Fruit fly (Drosophila melanogaster) whole organism, prepupa: ENCODE measurements around the gene Rab40.

Experiments
- Blimp-1 ChIP-seq: fragments of 200-800 bp; sonication (Bioruptor generic); optimal IDR thresholded peaks from 3 replicates; lab custom pipeline; 2017; ENCODE audit warnings: missing biosample characterization, missing genetic modification characterization, mild to moderate bottlenecking, moderate library complexity, missing genetic modification reagents
- CG10631 ChIP-seq: fragments of 200-800 bp; sonication (Bioruptor generic); optimal IDR thresholded peaks from 2 replicates; lab custom pipeline; 2016; ENCODE audit warnings: missing biosample characterization, missing genetic modification characterization
- CG10669 ChIP-seq: fragments of 200-800 bp; sonication (Bioruptor generic); optimal IDR thresholded peaks from 3 replicates; lab custom pipeline; 2018; ENCODE audit warnings: missing biosample characterization, mild to moderate bottlenecking, missing genetic modification characterization, moderate library complexity
- CG11762 ChIP-seq: fragments of 200-800 bp; sonication (Bioruptor generic); optimal IDR thresholded peaks from 3 replicates; lab custom pipeline; 2016; ENCODE audit warnings: missing biosample characterization, missing genetic modification characterization; ENCODE audit not compliant: insufficient read depth
- CG15336 ChIP-seq: fragments of 200-800 bp; sonication (Bioruptor generic); IDR thresholded peaks from 2 replicates; pipeline ENCODE4 v1.3.6; 2022; ENCODE audit warnings: missing biosample characterization, missing genetic modification characterization
- CG1621 ChIP-seq: fragments of 200-800 bp; sonication (Bioruptor generic); optimal IDR thresholded peaks from 3 replicates; lab custom pipeline; 2018; ENCODE audit warnings: missing biosample characterization, mild to moderate bottlenecking, missing genetic modification characterization
- CG16779 ChIP-seq: fragments of 200-800 bp; sonication (Bioruptor generic); optimal IDR thresholded peaks from 3 replicates; lab custom pipeline; 2017; ENCODE audit warnings: missing biosample characterization, mild to moderate bottlenecking, missing genetic modification characterization
- CG31627 ChIP-seq: fragments of 200-800 bp; sonication (Bioruptor generic); optimal IDR thresholded peaks from 3 replicates; lab custom pipeline; 2016; ENCODE audit warnings: missing biosample characterization, missing genetic modification characterization
- CG32006 ChIP-seq: fragments of 200-800 bp; sonication (Bioruptor generic); optimal IDR thresholded peaks from 3 replicates; lab custom pipeline; 2017; ENCODE audit warnings: missing biosample characterization, mild to moderate bottlenecking, missing genetic modification characterization
- CG3919 ChIP-seq: fragments of 200-800 bp; sonication (Bioruptor generic); optimal IDR thresholded peaks from 3 replicates; lab custom pipeline; 2016; ENCODE audit warnings: missing biosample characterization, missing genetic modification characterization
- CG4318 ChIP-seq: fragments of 200-800 bp; sonication (Bioruptor generic); optimal IDR thresholded peaks from 3 replicates; lab custom pipeline; 2017; ENCODE audit warnings: missing biosample characterization, mild to moderate bottlenecking, missing genetic modification characterization
- CG6163 ChIP-seq: fragments of 200-800 bp; sonication (Bioruptor generic); IDR thresholded peaks from 3 replicates; pipeline ENCODE4 v1.3.6; 2022; ENCODE audit warnings: missing biosample characterization, missing genetic modification characterization
- CG6276 ChIP-seq: fragments of 200-800 bp; sonication (Bioruptor generic); optimal IDR thresholded peaks from 2 replicates; lab custom pipeline; 2017; ENCODE audit warnings: missing biosample characterization, mild to moderate bottlenecking, missing genetic modification characterization
- CG6792 ChIP-seq: fragments of 200-800 bp; sonication (Bioruptor generic); optimal IDR thresholded peaks from 3 replicates; lab custom pipeline; 2016; ENCODE audit warnings: missing biosample characterization, missing genetic modification characterization
- CG6854 ChIP-seq: fragments of 200-800 bp; sonication (Bioruptor generic); optimal IDR thresholded peaks from 2 replicates; lab custom pipeline; 2017; ENCODE audit warnings: missing biosample characterization, mild to moderate bottlenecking, missing genetic modification characterization
- CG7368 ChIP-seq: fragments of 200-800 bp; sonication (Bioruptor generic); optimal IDR thresholded peaks from 3 replicates; lab custom pipeline; 2016; ENCODE audit warnings: missing biosample characterization, missing genetic modification characterization
- CG8119 ChIP-seq: fragments of 200-800 bp; sonication (Bioruptor generic); IDR thresholded peaks from 3 replicates; pipeline ENCODE4 v1.3.6; 2022; ENCODE audit warnings: missing biosample characterization, missing genetic modification characterization
- CG8319 ChIP-seq: fragments of 200-800 bp; sonication (Bioruptor generic); optimal IDR thresholded peaks from 3 replicates; lab custom pipeline; 2016; ENCODE audit warnings: missing biosample characterization, missing genetic modification characterization
- CG8632 ChIP-seq: fragments of 200-800 bp; sonication (Bioruptor generic); optimal IDR thresholded peaks from 3 replicates; lab custom pipeline; 2016; ENCODE audit warnings: missing biosample characterization, missing genetic modification characterization
- CG9139 ChIP-seq: fragments of 200-800 bp; sonication (Bioruptor generic); optimal IDR thresholded peaks from 3 replicates; lab custom pipeline; 2017; ENCODE audit warnings: missing biosample characterization, mild to moderate bottlenecking, missing genetic modification characterization
- Eip75B ChIP-seq: fragments of 200-800 bp; sonication (Bioruptor generic); optimal IDR thresholded peaks from 3 replicates; lab custom pipeline; 2016; ENCODE audit warnings: missing biosample characterization, missing genetic modification characterization
- Eip93F ChIP-seq: fragments of 200-800 bp; sonication (Bioruptor generic); optimal IDR thresholded peaks from 2 replicates; lab custom pipeline; 2016; ENCODE audit warnings: missing biosample characterization, mild to moderate bottlenecking, missing genetic modification characterization
- Ets21C ChIP-seq: fragments of 200-800 bp; sonication (Bioruptor generic); optimal IDR thresholded peaks from 3 replicates; lab custom pipeline; 2016; ENCODE audit warnings: missing biosample characterization, missing genetic modification characterization
- Ets96B ChIP-seq: fragments of 200-800 bp; optimal IDR thresholded peaks from 2 replicates; lab custom pipeline; 2019; ENCODE audit warnings: missing biosample characterization, mild to moderate bottlenecking, missing genetic modification characterization, moderate library complexity
- Hr38 ChIP-seq: sonication (Bioruptor generic); optimal IDR thresholded peaks from 2 replicates; lab custom pipeline; 2016; ENCODE audit warnings: missing biosample characterization, missing genetic modification characterization
- Hr39 ChIP-seq: fragments of 200-800 bp; sonication (Bioruptor generic); optimal IDR thresholded peaks from 2 replicates; lab custom pipeline; 2016; ENCODE audit warnings: missing biosample characterization, missing genetic modification characterization
- Hr4 ChIP-seq: fragments of 200-800 bp; sonication (Bioruptor generic); optimal IDR thresholded peaks from 3 replicates; lab custom pipeline; 2016; ENCODE audit warnings: missing biosample characterization, missing genetic modification characterization
- Lpt ChIP-seq: fragments of 200-800 bp; sonication (Bioruptor generic); optimal IDR thresholded peaks from 3 replicates; lab custom pipeline; 2016; ENCODE audit warnings: missing biosample characterization, missing genetic modification characterization
- OdsH ChIP-seq: fragments of 200-800 bp; sonication (Bioruptor generic); optimal IDR thresholded peaks from 3 replicates; lab custom pipeline; 2016; ENCODE audit warnings: missing biosample characterization, missing genetic modification characterization
- Smox ChIP-seq: fragments of 200-800 bp; sonication (Bioruptor generic); optimal IDR thresholded peaks from 3 replicates; lab custom pipeline; 2016; ENCODE audit warnings: missing biosample characterization, missing genetic modification characterization
- Sox102F ChIP-seq: fragments of 200-800 bp; sonication (Bioruptor generic); optimal IDR thresholded peaks from 2 replicates; lab custom pipeline; 2016; ENCODE audit warnings: missing biosample characterization, mild to moderate bottlenecking, missing genetic modification characterization
- Sox14 ChIP-seq: fragments of 200-800 bp; sonication (Bioruptor generic); optimal IDR thresholded peaks from 3 replicates; lab custom pipeline; 2016; ENCODE audit warnings: missing biosample characterization, missing genetic modification characterization
- Sox15 ChIP-seq: fragments of 200-800 bp; sonication (Bioruptor generic); optimal IDR thresholded peaks from 3 replicates; lab custom pipeline; 2016; ENCODE audit warnings: missing biosample characterization, missing genetic modification characterization
- achi ChIP-seq: fragments of 200-800 bp; sonication (Bioruptor generic); optimal IDR thresholded peaks from 3 replicates; lab custom pipeline; 2016; ENCODE audit warnings: missing biosample characterization, missing genetic modification characterization
- acj6 ChIP-seq: fragments of 200-800 bp; sonication (Bioruptor generic); optimal IDR thresholded peaks from 3 replicates; lab custom pipeline; 2016; ENCODE audit warnings: missing biosample characterization, missing genetic modification characterization
- cyc ChIP-seq: fragments of 200-800 bp; sonication (Bioruptor generic); optimal IDR thresholded peaks from 3 replicates; lab custom pipeline; 2016; ENCODE audit warnings: missing biosample characterization, missing genetic modification characterization
- dsx ChIP-seq: fragments of 200-800 bp; optimal IDR thresholded peaks from 3 replicates; lab custom pipeline; 2019; ENCODE audit warnings: missing biosample characterization, mild to moderate bottlenecking, missing genetic modification characterization, moderate library complexity; ENCODE audit not compliant: poor library complexity, severe bottlenecking
- eg ChIP-seq: fragments of 200-800 bp; sonication (Bioruptor generic); IDR thresholded peaks from 3 replicates; pipeline ENCODE4 v1.3.6; 2022; ENCODE audit warnings: missing biosample characterization, missing genetic modification characterization
- esn ChIP-seq: fragments of 200-800 bp; sonication (Bioruptor generic); optimal IDR thresholded peaks from 2 replicates; lab custom pipeline; 2016; ENCODE audit warnings: missing biosample characterization, mild to moderate bottlenecking, missing genetic modification characterization, moderate library complexity
- fd59A ChIP-seq: fragments of 200-800 bp; sonication (Bioruptor generic); optimal IDR thresholded peaks from 2 replicates; lab custom pipeline; 2017; ENCODE audit warnings: missing biosample characterization, mild to moderate bottlenecking, missing genetic modification characterization, missing genetic modification reagents
- fkh ChIP-seq: fragments of 200-800 bp; sonication (Bioruptor generic); optimal IDR thresholded peaks from 3 replicates; lab custom pipeline; 2017; ENCODE audit warnings: missing biosample characterization, mild to moderate bottlenecking, missing genetic modification characterization, moderate library complexity
- lz ChIP-seq: fragments of 200-800 bp; sonication (Bioruptor generic); optimal IDR thresholded peaks from 3 replicates; lab custom pipeline; 2016; ENCODE audit warnings: missing biosample characterization, missing genetic modification characterization
- net ChIP-seq: fragments of 200-800 bp; sonication (Bioruptor generic); optimal IDR thresholded peaks from 3 replicates; lab custom pipeline; 2016; ENCODE audit warnings: missing biosample characterization, missing genetic modification characterization
- salr ChIP-seq, 2 experiments: fragments of 200-800 bp; sonication (Bioruptor generic); optimal IDR thresholded peaks; 3 replicates each; lab custom pipeline; 2016 to 2018; ENCODE audit warnings: missing biosample characterization in 2 of 2, missing genetic modification characterization in 2 of 2, mild to moderate bottlenecking in 1 of 2
- spab ChIP-seq: fragments of 200-800 bp; sonication (Bioruptor generic); optimal IDR thresholded peaks from 2 replicates; lab custom pipeline; 2017; ENCODE audit warnings: missing biosample characterization, mild to moderate bottlenecking, missing genetic modification characterization, missing genetic modification reagents
- svp ChIP-seq: fragments of 200-800 bp; sonication (Bioruptor generic); peaks from one replicate; lab custom pipeline; 2016; ENCODE audit warnings: missing biosample characterization, missing genetic modification characterization
- topi ChIP-seq: fragments of 200-800 bp; sonication (Bioruptor generic); optimal IDR thresholded peaks from 3 replicates; lab custom pipeline; 2016; ENCODE audit warnings: missing biosample characterization, missing genetic modification characterization
- vri ChIP-seq: fragments of 200-800 bp; sonication (Bioruptor generic); optimal IDR thresholded peaks from 3 replicates; lab custom pipeline; 2016; ENCODE audit warnings: missing biosample characterization, mild to moderate bottlenecking, missing genetic modification characterization

Rab40 gene

dm6 chrX:12471408-12471807, 8.5 kb upstream of the Rab40 start (continued):
- TF ChIP-seq CG10631 (GFP tag; lab: Kevin White, UChicago), result no peak
- no peak for TF ChIP-seq Hr4 (GFP tag; lab: Kevin White, UChicago)
- no peak for TF ChIP-seq esn (GFP tag; lab: Kevin White, UChicago)
- TF ChIP-seq fkh, result no peak
- no peak for TF ChIP-seq CG31627
- TF ChIP-seq vri, result peak; percentile 29
- no peak for TF ChIP-seq Ets21C
- no peak for TF ChIP-seq svp (GFP tag; lab: Kevin White, UChicago)
- no peak for TF ChIP-seq CG4318 (GFP tag; lab: Kevin White, UChicago)
- no peak for TF ChIP-seq CG11762 (GFP tag; lab: Kevin White, UChicago)
- no peak for TF ChIP-seq cyc (GFP tag; lab: Kevin White, UChicago)
- TF ChIP-seq CG3919 (GFP tag; lab: Kevin White, UChicago), result no peak
- TF ChIP-seq salr (GFP tag; optimal IDR thresholded peaks at IDR 0.05; lab: Kevin White, UChicago), result no peak
- TF ChIP-seq dsx, result peak; percentile 14
- TF ChIP-seq CG6854 (GFP tag; lab: Kevin White, UChicago), result peak; percentile 42
- TF ChIP-seq CG7368 (GFP tag; lab: Kevin White, UChicago), result no peak
- TF ChIP-seq Eip75B (GFP tag; lab: Kevin White, UChicago), result peak; percentile 17
- no peak for TF ChIP-seq CG9139 (GFP tag; lab: Kevin White, UChicago)
- TF ChIP-seq Sox14, result no peak
- no peak for TF ChIP-seq Lpt (GFP tag; lab: Kevin White, UChicago)

DNA sequence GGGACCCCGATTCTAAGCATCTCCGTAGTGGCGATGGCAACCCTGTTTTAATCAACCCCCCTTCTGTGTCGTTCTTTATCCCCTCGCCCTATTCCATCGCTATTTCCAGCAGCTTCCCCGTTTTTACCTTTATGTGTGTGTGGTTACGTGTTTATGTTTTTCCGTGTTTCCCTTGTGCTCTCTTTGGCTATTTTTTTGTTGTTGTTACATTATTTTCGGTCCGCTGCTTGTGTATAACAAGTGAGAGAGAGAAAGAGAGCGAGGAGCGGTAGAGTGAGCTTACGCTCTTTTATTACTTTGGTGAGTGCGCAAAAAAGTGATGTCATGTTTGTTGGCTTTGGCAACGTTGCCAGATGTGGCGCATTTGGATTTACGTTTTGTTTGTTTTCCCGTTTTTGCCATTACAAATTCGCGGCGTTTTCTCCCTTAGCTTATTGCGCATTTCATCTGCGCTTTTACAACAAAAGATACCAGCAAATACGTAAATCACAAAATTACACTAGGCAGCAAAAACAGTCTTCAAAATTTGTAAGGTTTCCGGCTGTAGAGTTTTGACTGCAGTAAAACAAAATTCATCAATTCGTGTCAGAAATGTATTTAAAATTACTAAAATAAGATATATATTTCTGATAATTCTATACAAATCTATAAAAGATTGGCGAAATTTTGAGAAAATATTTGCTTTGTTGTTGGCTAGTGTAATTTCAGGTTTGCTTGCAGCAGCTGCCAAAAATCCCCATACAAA, 7.4 kb upstream of the Rab40 start:
- peak; percentile 36 for TF ChIP-seq CG1621 (tag; lab: Kevin White, UChicago)
- TF ChIP-seq spab, result no peak
- peak; percentile 32 for TF ChIP-seq CG6276
- TF ChIP-seq net (GFP tag; lab: Kevin White, UChicago), result peak; percentile 8
- peak in 1 of 2 experiments; percentile 9 for TF ChIP-seq salr (GFP tag; optimal IDR thresholded peaks at IDR 0.05; lab: Kevin White, UChicago)
- TF ChIP-seq lz (GFP tag; lab: Kevin White, UChicago), result peak; percentile 23
- peak; percentile 29 for TF ChIP-seq Sox102F (GFP tag; lab: Kevin White, UChicago)
- peak; percentile 45 for TF ChIP-seq CG8632
- no peak for TF ChIP-seq Blimp-1
- TF ChIP-seq Lpt (GFP tag; lab: Kevin White, UChicago), result no peak
- no peak for TF ChIP-seq CG4318 (GFP tag; lab: Kevin White, UChicago)
- TF ChIP-seq CG16779 (tag; lab: Kevin White, UChicago), result no peak
- peak; percentile 72 for TF ChIP-seq svp (GFP tag; lab: Kevin White, UChicago)
- TF ChIP-seq OdsH (GFP tag; lab: Kevin White, UChicago), result peak; percentile 23
- no peak for TF ChIP-seq Eip93F (GFP tag; lab: Kevin White, UChicago)
- TF ChIP-seq CG15336, result peak; percentile 57
- TF ChIP-seq Ets21C, result no peak
- peak; percentile 56; the same call in 2 of the 3 replicates for TF ChIP-seq CG6163
- TF ChIP-seq Hr38, result no peak
- peak; percentile 37 for TF ChIP-seq CG6792 (GFP tag; lab: Kevin White, UChicago)
- TF ChIP-seq CG10631 (GFP tag; lab: Kevin White, UChicago), result peak; percentile 11
- peak; percentile 59 for TF ChIP-seq eg (GFP tag; lab: Robert Waterston, UW)
- TF ChIP-seq CG8119 (GFP tag; lab: Robert Waterston, UW), result peak; percentile 64
- peak; percentile 30 for TF ChIP-seq topi (GFP tag; lab: Kevin White, UChicago)
- peak; percentile 3 for TF ChIP-seq Ets96B
- peak; percentile 20 for TF ChIP-seq Smox
- TF ChIP-seq Eip75B (GFP tag; lab: Kevin White, UChicago), result no peak
- TF ChIP-seq Sox15 (GFP tag; lab: Kevin White, UChicago), result no peak
- TF ChIP-seq CG10669 (GFP tag; lab: Kevin White, UChicago), result peak; percentile 34
- TF ChIP-seq acj6 (GFP tag; lab: Kevin White, UChicago), result peak; percentile 46
- no peak for TF ChIP-seq CG8319
- peak; percentile 55 for TF ChIP-seq CG32006
- peak; percentile 25 for TF ChIP-seq CG31627
- TF ChIP-seq Hr39 (GFP tag; lab: Kevin White, UChicago), result peak; percentile 27
- TF ChIP-seq fd59A (GFP tag; lab: Kevin White, UChicago), result no peak
- TF ChIP-seq achi, result peak; percentile 43
- peak; percentile 37 for TF ChIP-seq Hr4 (GFP tag; lab: Kevin White, UChicago)
- TF ChIP-seq CG9139 (GFP tag; lab: Kevin White, UChicago), result no peak
